Worm (Caenorhabditis elegans) whole organism, L3 larva: Measurements from ENCODE around the gene F20B10.3.
A peak's percentile ranks its signal among the peaks of the same experiment; 100 is the strongest.

ENCODE experiments used
- R02D3.7 ChIP-seq: fragments of 150-350 bp; optimal IDR thresholded peaks from 2 replicates; lab custom pipeline; 2014; ENCODE audit warnings: missing biosample characterization, missing genetic modification characterization
- aly-2 ChIP-seq: fragments of 150-350 bp; optimal IDR thresholded peaks from 2 replicates; lab custom pipeline; 2014; ENCODE audit warnings: missing biosample characterization, missing genetic modification characterization
- ama-1 ChIP-seq: fragments of 150-350 bp; optimal IDR thresholded peaks from 2 replicates; lab custom pipeline; 2018
- egl-27 ChIP-seq: sonication (generic microtip); optimal IDR thresholded peaks from 4 replicates; lab custom pipeline; 2017; ENCODE audit warnings: missing biosample characterization, missing genetic modification reagents, missing genetic modification characterization
- fkh-10 ChIP-seq: sonication (generic microtip); optimal IDR thresholded peaks from 2 replicates; lab custom pipeline; 2017; ENCODE audit warnings: missing biosample characterization, missing genetic modification reagents, missing genetic modification characterization
- lin-39 ChIP-seq: fragments of 150-350 bp; optimal IDR thresholded peaks from 2 replicates; lab custom pipeline; 2018; ENCODE audit warnings: missing biosample characterization, missing genetic modification reagents, missing genetic modification characterization
- nhr-237 ChIP-seq: fragments of 150-350 bp; optimal IDR thresholded peaks from 2 replicates; lab custom pipeline; 2014; ENCODE audit warnings: missing biosample characterization, missing genetic modification characterization
- nhr-28 ChIP-seq: fragments of 150-350 bp; optimal IDR thresholded peaks from 2 replicates; lab custom pipeline; 2014; ENCODE audit warnings: missing biosample characterization, missing genetic modification characterization
- nhr-76 ChIP-seq: fragments of 150-350 bp; sonication (generic microtip); optimal IDR thresholded peaks from 5 replicates; lab custom pipeline; 2014; ENCODE audit warnings: missing biosample characterization, missing genetic modification characterization
- skn-1 ChIP-seq: fragments of 150-350 bp; optimal IDR thresholded peaks from 2 replicates; lab custom pipeline; 2014; ENCODE audit warnings: missing biosample characterization, missing genetic modification characterization
- snpc-4 ChIP-seq: fragments of 150-350 bp; optimal IDR thresholded peaks from 2 replicates; lab custom pipeline; 2014; ENCODE audit warnings: missing biosample characterization, missing genetic modification characterization
- ztf-11 ChIP-seq: fragments of 150-350 bp; optimal IDR thresholded peaks from 2 replicates; lab custom pipeline; 2014; ENCODE audit warnings: missing biosample characterization, missing genetic modification characterization

ce11 chrIV:12126740-12127472 lies 41.1 kb upstream of the F20B10.3 start:
- TF ChIP-seq aly-2 (no peak), ama-1 (lab: Kevin White, UChicago) (no peak), nhr-237 (no peak), egl-27 (tag; lab: Kevin White, UChicago) (no peak), R02D3.7 (tag; lab: Kevin White, UChicago) (no peak), ztf-11 (tag; lab: Kevin White, UChicago) (no peak), lin-39 (tag; lab: Kevin White, UChicago) (peak; percentile 29), nhr-28 (tag; lab: Kevin White, UChicago) (no peak), skn-1 (tag; lab: Kevin White, UChicago) (no peak), snpc-4 (tag; lab: Kevin White, UChicago) (no peak), fkh-10 (GFP tag; lab: Kevin White, UChicago) (peak; percentile 20), nhr-76 (tag; lab: Kevin White, UChicago) (no peak)
